Fruit fly (Drosophila melanogaster): ENCODE measurements around the gene CG7970.

Gene CG7970

dm6 chr3L:1652700-1653200, at the start of gene CG7970, which contains the start of gene Vta1:
Gene CG7970 (plus strand): TSS chr3L:1652750.
Gene Vta1 (minus strand): TSS chr3L:1652900.
- no peak for TF ChIP-seq noc (tag; optimal IDR thresholded peaks at IDR 0.05)

- no peak for TF ChIP-seq noc (tag; optimal IDR thresholded peaks at IDR 0.05)
Measured at dm6 chr3L:1602833-1603128, 49.8 kb upstream of the CG7970 start, which contains the start of the genes CG18170 and CG33791. Gene CG18170 (plus strand): TSS chr3L:1602954. Gene CG33791 (plus strand): TSS chr3L:1602954.

dm6 chr3L:1609611-1610010, 42.9 kb upstream of the CG7970 start:
- no peak for TF ChIP-seq noc (tag; optimal IDR thresholded peaks at IDR 0.05)

dm6 chr3L:1614465-1615084, 38.0 kb upstream of the CG7970 start:
- no peak for TF ChIP-seq noc (tag; optimal IDR thresholded peaks at IDR 0.05)

- no peak for TF ChIP-seq noc (tag; optimal IDR thresholded peaks at IDR 0.05)
Measured at dm6 chr3L:1615701-1616100, 36.8 kb upstream of the CG7970 start, which contains the start of gene CG12105. Gene CG12105 (minus strand): TSS chr3L:1615801.

- peak; percentile 69 for TF ChIP-seq noc (tag; optimal IDR thresholded peaks at IDR 0.05)
Measured at dm6 chr3L:1618116-1618727, 34.3 kb upstream of the CG7970 start, which contains the start of the genes CG13926, ABCB7 and CG33230. Gene CG13926 (minus strand): TSS chr3L:1618158. Gene ABCB7 (plus strand): TSS chr3L:1618414. Gene CG33230 (plus strand): TSS chr3L:1618414.

- TF ChIP-seq noc (tag; optimal IDR thresholded peaks at IDR 0.05): no peak
Measured at dm6 chr3L:1626924-1627323, 25.6 kb upstream of the CG7970 start.

dm6 chr3L:1628176-1628866, 24.2 kb upstream of the CG7970 start, which contains the start of gene CG13928:
Gene CG13928 (minus strand): TSS chr3L:1628377.
- no peak for TF ChIP-seq noc (tag; optimal IDR thresholded peaks at IDR 0.05)

dm6 chr3L:1629064-1629777, 23.3 kb upstream of the CG7970 start, which contains the start of gene GC:
Gene GC (minus strand): TSS chr3L:1629301.
- no peak for TF ChIP-seq noc (tag; optimal IDR thresholded peaks at IDR 0.05)

- TF ChIP-seq noc (tag; optimal IDR thresholded peaks at IDR 0.05): no peak
Measured at dm6 chr3L:1636886-1637285, 15.7 kb upstream of the CG7970 start.

- TF ChIP-seq noc (tag; optimal IDR thresholded peaks at IDR 0.05): no peak
Measured at dm6 chr3L:1637652-1638051, 14.9 kb upstream of the CG7970 start, which contains the start of gene nSyb. Gene nSyb (minus strand): TSS chr3L:1637752.

- TF ChIP-seq noc (tag; optimal IDR thresholded peaks at IDR 0.05): no peak
Measured at dm6 chr3L:1639185-1639812, 13.3 kb upstream of the CG7970 start, which contains the start of the genes Mettl2 and Bgb. Gene Mettl2 (minus strand): TSS chr3L:1639235. Gene Bgb (plus strand): TSS chr3L:1639711.

- TF ChIP-seq noc (tag; optimal IDR thresholded peaks at IDR 0.05): peak; percentile 90
Measured at dm6 chr3L:1644920-1645567, 7.5 kb upstream of the CG7970 start, which contains the start of the genes alphaCOP and CG13919. Gene alphaCOP (minus strand): TSS chr3L:1645199. Gene CG13919 (plus strand): TSS chr3L:1645467.

dm6 chr3L:1647276-1647919, 5.2 kb upstream of the CG7970 start, which contains the start of the genes CG17249 and Bro:
Gene CG17249 (minus strand): TSS chr3L:1647464.
Gene Bro (plus strand): TSS chr3L:1647869.
- no peak for TF ChIP-seq noc (tag; optimal IDR thresholded peaks at IDR 0.05)

Data from whole organism, larva.